Fruit fly (Drosophila melanogaster) whole organism, wandering third instar larva: Measurements from ENCODE around the gene CG34133.

Experiments used
- CG32264 ChIP-seq: fragments of 200-800 bp; sonication (Bioruptor generic); optimal IDR thresholded peaks from 2 replicates; lab custom pipeline; 2016; ENCODE audit warnings: missing biosample characterization, missing genetic modification characterization
- CG9705 ChIP-seq: fragments of 200-800 bp; sonication (Bioruptor generic); optimal IDR thresholded peaks from 2 replicates; lab custom pipeline; 2018; ENCODE audit warnings: missing biosample characterization, mild to moderate bottlenecking, missing genetic modification characterization
- CrebA ChIP-seq: fragments of 200-800 bp; sonication (Bioruptor generic); optimal IDR thresholded peaks from 2 replicates; lab custom pipeline; 2016; ENCODE audit warnings: missing biosample characterization, mild to moderate bottlenecking, missing genetic modification characterization, borderline replicate concordance
- Dfd ChIP-seq: fragments of >200 bp; optimal IDR thresholded peaks from 2 replicates; lab custom pipeline; 2017; ENCODE audit warnings: missing biosample characterization, missing genetic modification characterization
- Dif ChIP-seq: fragments of 200-275, 200-300 bp; sonication (Bioruptor generic); optimal IDR thresholded peaks from 2 replicates; lab custom pipeline; 2018; ENCODE audit warnings: missing biosample characterization, missing genetic modification characterization; ENCODE audit not compliant: partially characterized antibody
- GATAd ChIP-seq: sonication (Bioruptor generic); optimal IDR thresholded peaks from 2 replicates; lab custom pipeline; 2016; ENCODE audit warnings: missing biosample characterization, missing genetic modification characterization
- HLH106 ChIP-seq: fragments of 200-800 bp; optimal IDR thresholded peaks from 3 replicates; lab custom pipeline; 2019; ENCODE audit warnings: missing biosample characterization, mild to moderate bottlenecking, missing genetic modification characterization, moderate library complexity
- Hr78 ChIP-seq: fragments of >200 bp; optimal IDR thresholded peaks from 2 replicates; lab custom pipeline; 2017; ENCODE audit warnings: missing biosample characterization, missing genetic modification characterization
- Hr83 ChIP-seq: fragments of 200-300 bp; sonication (Bioruptor generic); optimal IDR thresholded peaks from 2 replicates; lab custom pipeline; 2016; ENCODE audit warnings: missing biosample characterization, mild to moderate bottlenecking, missing genetic modification characterization, moderate library complexity; ENCODE audit not compliant: poor library complexity, severe bottlenecking
- Mio ChIP-seq: sonication (Bioruptor generic); optimal IDR thresholded peaks from 2 replicates; lab custom pipeline; 2016; ENCODE audit warnings: missing biosample characterization, missing genetic modification characterization
- Myc ChIP-seq: fragments of >200 bp; optimal IDR thresholded peaks from 2 replicates; lab custom pipeline; 2017
- N ChIP-seq: fragments of >200 bp; optimal IDR thresholded peaks from 2 replicates; lab custom pipeline; 2018; ENCODE audit warnings: missing biosample characterization, missing external identifiers, missing genetic modification characterization
- OdsH ChIP-seq: fragments of 200-800 bp; sonication (Bioruptor generic); optimal IDR thresholded peaks from 2 replicates; lab custom pipeline; 2016; ENCODE audit warnings: missing biosample characterization, mild to moderate bottlenecking, missing genetic modification characterization
- Rel ChIP-seq, 2 experiments: fragments of 200-800 bp; sonication (Bioruptor generic) in 1 of 2; optimal IDR thresholded peaks; 2 replicates in 1 of 2; 3 replicates in 1 of 2; lab custom pipeline; 2016 to 2019; ENCODE audit warnings: mild to moderate bottlenecking in 2 of 2, missing biosample characterization in 2 of 2, missing genetic modification characterization in 2 of 2, moderate library complexity in 1 of 2
- Vsx2 ChIP-seq: fragments of 200-300, 225-300 bp; sonication (Bioruptor generic); optimal IDR thresholded peaks from 2 replicates; lab custom pipeline; 2018; ENCODE audit warnings: missing biosample characterization, missing genetic modification characterization; ENCODE audit not compliant: partially characterized antibody
- br ChIP-seq: fragments of 200-800 bp; sonication (Bioruptor generic); optimal IDR thresholded peaks from 2 replicates; lab custom pipeline; 2016; ENCODE audit warnings: missing biosample characterization, missing genetic modification characterization
- dl ChIP-seq, 2 experiments: fragments of 175-275, 200-275 bp in 1 of 2; fragments of 200-275 bp in 1 of 2; sonication (Bioruptor generic); optimal IDR thresholded peaks; lab custom pipeline; 2018; ENCODE audit warnings: mild to moderate bottlenecking in 2 of 2, missing biosample characterization in 2 of 2, missing genetic modification characterization in 2 of 2, moderate library complexity in 2 of 2; ENCODE audit not compliant: partially characterized antibody in 2 of 2, insufficient read depth in 1 of 2
- dmrt93B ChIP-seq: fragments of 200-800 bp; sonication (Bioruptor generic); optimal IDR thresholded peaks from 2 replicates; lab custom pipeline; 2018; ENCODE audit warnings: missing biosample characterization, mild to moderate bottlenecking, missing genetic modification characterization
- dsf ChIP-seq: sonication (Bioruptor generic); optimal IDR thresholded peaks from 2 replicates; lab custom pipeline; 2016; ENCODE audit warnings: missing biosample characterization, missing genetic modification characterization, borderline replicate concordance
- foxo ChIP-seq, 2 experiments: fragments of 200-800 bp; sonication (Bioruptor generic); optimal IDR thresholded peaks; 2 replicates in 1 of 2; 3 replicates in 1 of 2; lab custom pipeline; 2016 to 2017; ENCODE audit warnings: missing biosample characterization in 2 of 2, missing genetic modification characterization in 2 of 2
- fru ChIP-seq: fragments of 200-800 bp; sonication (Bioruptor generic); optimal IDR thresholded peaks from 3 replicates; lab custom pipeline; 2016; ENCODE audit warnings: missing biosample characterization, mild to moderate bottlenecking, missing genetic modification characterization
- h ChIP-seq: fragments of 200-800 bp; sonication (Bioruptor generic); optimal IDR thresholded peaks from 3 replicates; lab custom pipeline; 2016; ENCODE audit warnings: missing biosample characterization, mild to moderate bottlenecking, missing genetic modification characterization
- jim ChIP-seq: fragments of 175-275, 200-325 bp; sonication (Bioruptor generic); optimal IDR thresholded peaks from 2 replicates; lab custom pipeline; 2016; ENCODE audit warnings: missing biosample characterization, mild to moderate bottlenecking, missing genetic modification characterization
- lola ChIP-seq: fragments of >200 bp; optimal IDR thresholded peaks from 2 replicates; lab custom pipeline; 2017; ENCODE audit warnings: missing biosample characterization, missing genetic modification characterization
- pan ChIP-seq: fragments of >200 bp; optimal IDR thresholded peaks from 2 replicates; lab custom pipeline; 2017
- psq ChIP-seq: fragments of 200-800 bp; sonication (Bioruptor generic); optimal IDR thresholded peaks from 3 replicates; lab custom pipeline; 2017; ENCODE audit warnings: missing biosample characterization, mild to moderate bottlenecking, missing genetic modification characterization, moderate library complexity
- rgr ChIP-seq: fragments of 200-800 bp; sonication (Bioruptor generic); optimal IDR thresholded peaks from 3 replicates; lab custom pipeline; 2016; ENCODE audit warnings: missing biosample characterization, mild to moderate bottlenecking, missing genetic modification characterization
- sage ChIP-seq: fragments of 200-800 bp; sonication (Bioruptor generic); optimal IDR thresholded peaks from 2 replicates; lab custom pipeline; 2016; ENCODE audit warnings: missing biosample characterization, mild to moderate bottlenecking, missing genetic modification characterization
- sv ChIP-seq: fragments of 200-800 bp; sonication (Bioruptor generic); optimal IDR thresholded peaks from 3 replicates; lab custom pipeline; 2016; ENCODE audit warnings: missing biosample characterization, missing genetic modification characterization
- tai ChIP-seq: sonication (Bioruptor generic); optimal IDR thresholded peaks from 2 replicates; lab custom pipeline; 2016; ENCODE audit warnings: missing biosample characterization, missing genetic modification characterization
- usp ChIP-seq: fragments of >200 bp; optimal IDR thresholded peaks from 2 replicates; lab custom pipeline; 2017; ENCODE audit warnings: missing biosample characterization, missing genetic modification characterization
- woc ChIP-seq: sonication (Bioruptor generic); optimal IDR thresholded peaks from 2 replicates; lab custom pipeline; 2016; ENCODE audit warnings: missing biosample characterization, mild to moderate bottlenecking, missing genetic modification characterization

Gene CG34133

DNA sequence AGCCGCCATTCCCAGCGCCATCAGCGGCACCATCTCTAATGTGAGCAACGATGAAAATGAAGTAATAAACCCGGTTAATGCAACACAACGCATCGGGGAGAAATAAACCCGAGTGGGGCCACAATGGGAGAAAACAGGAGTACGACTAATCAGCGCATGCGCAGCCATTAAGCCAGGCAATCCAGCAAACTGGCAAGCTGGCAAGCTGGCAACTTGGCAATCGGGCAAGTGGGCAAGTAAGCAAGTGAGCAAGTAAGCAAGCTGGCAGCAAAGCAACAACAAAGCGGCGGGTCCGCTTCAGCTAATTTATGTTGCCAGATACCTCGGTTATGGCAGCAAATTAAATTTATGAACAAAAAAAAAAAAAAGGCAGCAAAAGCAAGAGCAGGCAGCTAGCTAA lies 30.5 kb downstream of the CG34133 start:
- no peak for TF ChIP-seq CG9705
- TF ChIP-seq tai (GFP tag; lab: Kevin White, UChicago) = no peak
- no peak for TF ChIP-seq Rel (GFP tag; optimal IDR thresholded peaks at IDR 0.05; lab: Kevin White, UChicago)
- no peak for TF ChIP-seq Rel (tag; optimal IDR thresholded peaks at IDR 0.05; lab: Kevin White, UChicago)
- TF ChIP-seq h (GFP tag; lab: Kevin White, UChicago) = no peak
- TF ChIP-seq jim = no peak
- no peak for TF ChIP-seq CG32264 (GFP tag; lab: Kevin White, UChicago)
- no peak for TF ChIP-seq dl (GFP tag; optimal IDR thresholded peaks at IDR 0.05; lab: Kevin White, UChicago; ENCODE audit: insufficient read depth in 1 of 2, partially characterized antibody in 2 of 2)
- TF ChIP-seq br (GFP tag; lab: Kevin White, UChicago) = no peak

dm6 chr3R:29903775-29904356 lies 34.7 kb downstream of the CG34133 start, which contains the start of gene CG15517:
Gene CG15517 (minus strand): TSS chr3R:29903825.
- no peak for TF ChIP-seq tai (GFP tag; lab: Kevin White, UChicago)
- TF ChIP-seq usp = no peak
- no peak for TF ChIP-seq jim
- TF ChIP-seq foxo (GFP tag; optimal IDR thresholded peaks at IDR 0.05; lab: Kevin White, UChicago) = no peak
- no peak for TF ChIP-seq fru (GFP tag; lab: Kevin White, UChicago)
- TF ChIP-seq GATAd (GFP tag; lab: Kevin White, UChicago) = no peak
- TF ChIP-seq woc (GFP tag; lab: Kevin White, UChicago) = no peak
- peak; percentile 29 for TF ChIP-seq Dif (GFP tag; lab: Kevin White, UChicago)
- no peak for TF ChIP-seq OdsH (GFP tag; lab: Kevin White, UChicago)
- TF ChIP-seq Dfd (GFP tag; lab: Kevin White, UChicago) = no peak
- TF ChIP-seq dmrt93B (GFP tag; lab: Kevin White, UChicago) = no peak
- no peak for TF ChIP-seq HLH106 (tag; lab: Kevin White, UChicago)
- TF ChIP-seq Hr83 (GFP tag; lab: Kevin White, UChicago) = no peak
- TF ChIP-seq sv (GFP tag; lab: Kevin White, UChicago) = no peak
- TF ChIP-seq br (GFP tag; lab: Kevin White, UChicago) = no peak
- TF ChIP-seq CrebA (GFP tag; lab: Kevin White, UChicago) = no peak
- TF ChIP-seq rgr (GFP tag; lab: Kevin White, UChicago) = no peak
- TF ChIP-seq Vsx2 (GFP tag; lab: Kevin White, UChicago) = peak; percentile 12
- peak; percentile 44 for TF ChIP-seq Myc
- no peak for TF ChIP-seq CG9705
- no peak for TF ChIP-seq CG32264 (GFP tag; lab: Kevin White, UChicago)
- TF ChIP-seq psq (GFP tag; lab: Kevin White, UChicago) = no peak
- TF ChIP-seq dl (GFP tag; optimal IDR thresholded peaks at IDR 0.05; lab: Kevin White, UChicago; ENCODE audit: insufficient read depth in 1 of 2, partially characterized antibody in 2 of 2) = peak in 1 of 2 experiments; percentile 7
- no peak for TF ChIP-seq N (GFP tag; lab: Kevin White, UChicago)
- no peak for TF ChIP-seq dsf (GFP tag; lab: Kevin White, UChicago)
- no peak for TF ChIP-seq pan (lab: Kevin White, UChicago)
- no peak for TF ChIP-seq Rel (GFP tag; optimal IDR thresholded peaks at IDR 0.05; lab: Kevin White, UChicago)
- TF ChIP-seq Rel (tag; optimal IDR thresholded peaks at IDR 0.05; lab: Kevin White, UChicago) = no peak
- TF ChIP-seq, all 38 proteins: peak for 4

- no peak for TF ChIP-seq dl (GFP tag; optimal IDR thresholded peaks at IDR 0.05; lab: Kevin White, UChicago; ENCODE audit: insufficient read depth in 1 of 2, partially characterized antibody in 2 of 2)
- no peak for TF ChIP-seq OdsH (GFP tag; lab: Kevin White, UChicago)
- no peak for TF ChIP-seq lola (GFP tag; lab: Kevin White, UChicago)
- TF ChIP-seq Hr78 = no peak
- TF ChIP-seq N (GFP tag; lab: Kevin White, UChicago) = no peak
- no peak for TF ChIP-seq Mio
- TF ChIP-seq Myc = no peak
- no peak for TF ChIP-seq CrebA (GFP tag; lab: Kevin White, UChicago)
- no peak for TF ChIP-seq dmrt93B (GFP tag; lab: Kevin White, UChicago)
- no peak for TF ChIP-seq Dfd (GFP tag; lab: Kevin White, UChicago)
- TF ChIP-seq woc (GFP tag; lab: Kevin White, UChicago) = no peak
- no peak for TF ChIP-seq CG9705
- TF ChIP-seq pan (lab: Kevin White, UChicago) = no peak
- TF ChIP-seq h (GFP tag; lab: Kevin White, UChicago) = no peak
- no peak for TF ChIP-seq dsf (GFP tag; lab: Kevin White, UChicago)
- no peak for TF ChIP-seq sage
- no peak for TF ChIP-seq fru (GFP tag; lab: Kevin White, UChicago)
These were observed 36.0 kb downstream of the CG34133 start, which contains the start of gene CG15515 for dm6 chr3R:29905164-29905563. Gene CG15515 (plus strand): TSS chr3R:29905464.
